Worm (Caenorhabditis elegans): Measurements from ENCODE around the gene F26G1.11.

DNA sequence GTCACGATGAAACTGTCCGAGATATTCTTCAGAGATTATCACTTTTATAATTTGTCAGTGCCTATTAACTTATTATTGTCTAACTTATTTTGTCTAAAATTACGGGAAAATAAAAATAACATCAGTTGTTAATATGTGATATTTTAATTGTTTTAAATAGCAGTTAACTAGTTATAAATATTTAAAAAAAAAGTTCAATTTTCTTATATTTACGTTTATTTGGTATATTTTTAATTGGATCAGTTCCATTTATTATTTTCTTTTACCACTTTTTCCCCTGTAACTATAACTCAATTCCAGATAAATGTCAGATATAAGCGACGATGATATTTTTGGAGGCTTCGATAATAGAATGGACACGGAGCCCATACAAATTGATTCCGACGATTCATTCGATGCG is 18.5 kb downstream of the F26G1.11 start, which contains the start of gene C33F10.4:
- no peak for TF ChIP-seq W03F9.2 (tag; optimal IDR thresholded peaks at IDR 0.05)
- no peak for TF ChIP-seq him-1 (tag; optimal IDR thresholded peaks at IDR 0.05)
- TF ChIP-seq dao-5 (tag; optimal IDR thresholded peaks at IDR 0.05): no peak

All from whole organism, L4/young adult.